Worm (Caenorhabditis elegans) whole organism, midembryonic: ENCODE data around the gene F35H10.3.

ENCODE experiments used
- T22C8.4 ChIP-seq: fragments of 200-800 bp; sonication (Bioruptor generic); IDR thresholded peaks from 2 replicates; pipeline ENCODE4 v1.3.6; 2022; ENCODE audit warnings: missing genetic modification characterization, missing compliant biosample characterization
- cog-1 ChIP-seq: sonication (generic microtip); optimal IDR thresholded peaks from 2 replicates; lab custom pipeline; 2016; ENCODE audit warnings: missing genetic modification characterization, missing compliant biosample characterization
- flt-1 ChIP-seq: fragments of 200-800 bp; sonication (Bioruptor generic); IDR thresholded peaks from 2 replicates; pipeline ENCODE4 v1.3.6; 2022; ENCODE audit warnings: missing genetic modification characterization, missing compliant biosample characterization
- klf-2 ChIP-seq: fragments of 200-800 bp; sonication (Bioruptor generic); conservative IDR thresholded peaks from 2 replicates; pipeline ENCODE4 v1.3.6; 2022; ENCODE audit warnings: missing genetic modification reagents, missing genetic modification characterization, missing compliant biosample characterization
- tab-1 ChIP-seq: fragments of 200-800 bp; sonication (Bioruptor generic); IDR thresholded peaks from 2 replicates; pipeline ENCODE4 v1.3.6; 2022; ENCODE audit warnings: missing genetic modification characterization, missing compliant biosample characterization
- ztf-23 ChIP-seq: fragments of 200-800 bp; sonication (Bioruptor generic); IDR thresholded peaks from 2 replicates; pipeline ENCODE4 v1.3.6; 2022; ENCODE audit warnings: missing genetic modification reagents, missing genetic modification characterization, missing compliant biosample characterization

DNA sequence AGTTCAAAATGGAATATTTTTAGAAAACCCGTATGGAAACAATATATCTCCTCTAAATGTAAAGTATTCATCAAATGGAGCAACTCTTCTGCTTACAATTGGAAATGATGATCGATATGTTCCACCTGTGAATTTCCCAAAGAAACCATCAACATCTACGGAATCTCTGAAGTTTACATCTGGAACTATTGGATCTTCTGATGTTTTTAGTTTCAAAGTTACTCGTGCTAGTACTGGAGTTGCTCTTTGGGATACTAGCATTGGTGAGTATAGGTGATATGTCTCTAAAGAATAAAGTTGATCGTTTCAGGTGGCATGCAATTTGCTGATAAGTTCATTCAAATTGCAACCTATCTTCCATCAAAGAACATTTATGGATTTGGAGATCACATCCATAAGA lies 42.1 kb downstream of the F35H10.3 start:
- TF ChIP-seq ztf-23 (GFP tag; lab: Robert Waterston, UW) (no peak), flt-1 (GFP tag; lab: Robert Waterston, UW) (no peak), tab-1 (no peak), cog-1 (tag; lab: Kevin White, UChicago) (no peak), T22C8.4 (GFP tag; lab: Robert Waterston, UW) (no peak), klf-2 (GFP tag; lab: Robert Waterston, UW) (no peak)
